Worm (Caenorhabditis elegans): ENCODE measurements around the gene cav-1.
A peak's percentile ranks its signal among the peaks of the same experiment; 100 is the strongest.

cav-1 gene

DNA sequence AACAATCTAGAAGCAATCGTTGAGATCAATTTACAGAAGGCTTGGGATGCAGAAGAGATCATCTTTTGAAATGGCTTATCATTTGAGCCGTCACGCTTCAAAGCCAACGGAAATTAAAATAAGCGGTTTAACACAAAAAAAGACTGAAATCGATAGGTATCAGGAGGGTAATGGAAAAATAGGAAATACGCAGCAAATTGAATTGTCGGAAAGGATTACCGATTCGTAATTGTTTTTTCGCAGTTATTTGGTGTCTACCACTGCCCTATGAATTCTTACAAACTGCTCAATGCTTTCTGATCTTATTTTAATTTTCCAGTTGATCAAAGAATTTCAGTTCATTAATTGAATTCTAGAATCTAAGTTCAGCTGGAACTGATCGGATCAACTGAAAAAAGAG, 39.2 kb downstream of the cav-1 start:
- TF ChIP-seq nhr-28 (tag; optimal IDR thresholded peaks at IDR 0.05), result no peak
- TF ChIP-seq nhr-71 (tag; optimal IDR thresholded peaks at IDR 0.05), result peak; percentile 53
- peak; percentile 68 for TF ChIP-seq dsc-1 (tag; optimal IDR thresholded peaks at IDR 0.05)
- no peak for TF ChIP-seq fkh-10 (GFP tag; optimal IDR thresholded peaks at IDR 0.05)
- peak; percentile 63 for TF ChIP-seq fkh-8 (tag; optimal IDR thresholded peaks at IDR 0.05)
- peak; percentile 26 for TF ChIP-seq nhr-47 (tag; optimal IDR thresholded peaks at IDR 0.05)
- peak; percentile 16 for TF ChIP-seq unc-30 (tag; optimal IDR thresholded peaks at IDR 0.05)

DNA sequence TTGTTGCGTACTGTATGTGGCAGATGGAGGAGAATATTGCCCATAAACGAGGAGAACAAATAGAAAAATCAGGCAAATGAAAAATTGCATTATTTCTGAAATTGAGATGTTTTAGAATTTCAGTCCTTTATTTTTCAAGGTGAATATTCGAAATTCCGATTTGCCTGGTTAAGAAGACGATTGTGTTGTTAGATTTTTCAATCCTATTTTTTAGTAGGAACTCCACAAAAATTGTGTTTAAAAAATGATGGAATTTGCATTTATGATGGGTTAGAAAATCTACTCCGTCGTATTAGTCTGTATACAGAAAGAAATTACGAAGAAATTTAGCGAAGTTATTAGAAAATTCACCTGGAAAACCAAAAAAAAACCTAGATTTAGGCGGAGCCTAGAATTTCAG, 43.1 kb downstream of the cav-1 start, which contains the start of gene egl-20:
Gene egl-20 (minus strand): TSS at position 101 of the 400 bp plus-strand sequence.
- TF ChIP-seq hlh-17 (GFP tag; optimal IDR thresholded peaks at IDR 0.05; ENCODE audit: borderline replicate concordance) (no peak), rnt-1 (tag; optimal IDR thresholded peaks at IDR 0.05) (no peak), mdl-1 (tag; optimal IDR thresholded peaks at IDR 0.05) (no peak), elt-2 (tag; optimal IDR thresholded peaks at IDR 0.05) (no peak), unc-130 (tag; optimal IDR thresholded peaks at IDR 0.05) (no peak), fos-1 (tag; optimal IDR thresholded peaks at IDR 0.05) (no peak), ztf-4 (tag; optimal IDR thresholded peaks at IDR 0.05) (no peak), isw-1 (GFP tag; IDR thresholded peaks at IDR 0.05) (no peak), aly-2 (tag; optimal IDR thresholded peaks at IDR 0.05) (no peak), aha-1 (tag; optimal IDR thresholded peaks at IDR 0.05) (no peak), tbx-2 (tag; optimal IDR thresholded peaks at IDR 0.05) (no peak), sox-4 (tag; optimal IDR thresholded peaks at IDR 0.05) (no peak)

DNA sequence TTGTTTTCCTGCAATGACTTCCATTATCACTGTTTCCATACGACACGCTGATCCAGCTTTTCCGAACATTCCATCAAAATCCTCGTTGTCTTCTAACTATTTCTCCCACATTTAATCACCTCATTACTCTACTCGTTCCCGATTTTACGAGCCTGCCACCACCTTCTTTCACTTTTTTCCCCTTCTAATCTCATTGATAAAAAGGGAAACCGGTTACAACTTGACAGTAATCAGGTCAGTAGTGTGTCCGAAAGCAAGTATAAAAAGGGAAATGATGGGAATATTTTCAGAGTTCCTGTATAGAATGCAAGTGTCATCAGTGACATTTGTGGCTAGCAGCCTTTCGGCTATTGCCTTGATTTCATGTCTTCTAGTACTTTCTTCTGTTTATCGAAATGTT, 49.3 kb downstream of the cav-1 start, which contains the start of gene col-123:
Gene col-123 (plus strand): TSS at position 301 of the 400 bp plus-strand sequence.
- TF ChIP-seq rnt-1 (tag; optimal IDR thresholded peaks at IDR 0.05) (no peak), blmp-1 (tag; optimal IDR thresholded peaks at IDR 0.05) (peak; percentile 53)

DNA sequence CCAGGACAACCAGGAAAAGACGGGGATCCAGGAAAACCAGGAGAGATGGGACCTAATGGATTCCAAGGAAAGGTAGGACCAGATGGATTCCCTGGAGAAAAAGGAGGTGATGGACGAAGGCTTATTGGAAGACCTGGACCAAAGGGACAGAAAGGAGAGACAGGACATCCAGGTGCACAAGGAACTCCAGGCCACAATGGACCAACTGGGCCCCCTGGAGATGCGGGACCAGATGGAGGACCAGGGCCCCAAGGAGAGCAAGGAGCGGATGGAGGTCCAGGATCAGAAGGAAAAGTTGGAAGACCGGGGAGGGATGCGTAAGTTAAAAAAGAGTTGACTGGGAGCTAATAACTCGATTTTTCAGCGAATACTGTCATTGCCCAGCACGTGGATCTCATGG, 50.3 kb downstream of the cav-1 start:
- TF ChIP-seq hpl-2 (GFP tag; optimal IDR thresholded peaks at IDR 0.05) (no peak), zag-1 (tag; optimal IDR thresholded peaks at IDR 0.05) (no peak), lin-14 (GFP tag; optimal IDR thresholded peaks at IDR 0.05) (no peak), F16B12.6 (tag; optimal IDR thresholded peaks at IDR 0.05) (no peak), grh-1 (GFP tag; IDR thresholded peaks at IDR 0.05) (no peak), fkh-10 (GFP tag; optimal IDR thresholded peaks at IDR 0.05) (no peak), irx-1 (tag; optimal IDR thresholded peaks at IDR 0.05) (no peak), ztf-11 (tag; optimal IDR thresholded peaks at IDR 0.05) (no peak), unc-30 (tag; optimal IDR thresholded peaks at IDR 0.05) (no peak)

Data from whole organism, L1 larva.